Fruit fly (Drosophila melanogaster): ENCODE data around the gene rept.

rept gene

dm6 chr3L:19264141-19264487, 9.0 kb downstream of the rept start, which contains the start of gene Max (continued):
- TF ChIP-seq topi (GFP tag; optimal IDR thresholded peaks at IDR 0.05) (peak; percentile 14), lz (GFP tag; optimal IDR thresholded peaks at IDR 0.05) (peak; percentile 42), CG11294 (GFP tag; IDR thresholded peaks at IDR 0.05) (no peak), acj6 (GFP tag; optimal IDR thresholded peaks at IDR 0.05) (peak; percentile 71), CG8119 (GFP tag; IDR thresholded peaks at IDR 0.05) (peak; percentile 31; the same call in 1 of the 3 replicates), CG11762 (GFP tag; optimal IDR thresholded peaks at IDR 0.05; ENCODE audit: insufficient read depth) (peak; percentile 6), Sox15 (GFP tag; optimal IDR thresholded peaks at IDR 0.05) (peak; percentile 32), CG10669 (GFP tag; optimal IDR thresholded peaks at IDR 0.05) (peak; percentile 53), salr (GFP tag; optimal IDR thresholded peaks at IDR 0.05) (peak in 1 of 2 experiments; percentile 32), CG7368 (GFP tag; optimal IDR thresholded peaks at IDR 0.05) (peak; percentile 48), Sox14 (GFP tag; optimal IDR thresholded peaks at IDR 0.05) (peak; percentile 39), CG6163 (GFP tag; IDR thresholded peaks at IDR 0.05) (peak; percentile 73), CG6808 (GFP tag; optimal IDR thresholded peaks at IDR 0.05) (peak; percentile 30), fkh (GFP tag; optimal IDR thresholded peaks at IDR 0.05) (peak; percentile 32), Eip78C (GFP tag) (peak; percentile 88), CG10631 (GFP tag; optimal IDR thresholded peaks at IDR 0.05) (peak; percentile 65), Met (GFP tag; optimal IDR thresholded peaks at IDR 0.05) (peak; percentile 51), vri (GFP tag; optimal IDR thresholded peaks at IDR 0.05) (no peak), pdm3 (GFP tag; optimal IDR thresholded peaks at IDR 0.05) (peak; percentile 41), Blimp-1 (GFP tag; optimal IDR thresholded peaks at IDR 0.05) (peak; percentile 13), Hr4 (GFP tag; optimal IDR thresholded peaks at IDR 0.05) (peak; percentile 58), CG3032 (tag; optimal IDR thresholded peaks at IDR 0.05) (peak; percentile 71), CG11902 (GFP tag; optimal IDR thresholded peaks at IDR 0.05) (peak; percentile 31), CG3919 (GFP tag; optimal IDR thresholded peaks at IDR 0.05) (peak; percentile 69), dac (GFP tag; optimal IDR thresholded peaks at IDR 0.05) (peak; percentile 1), CG6792 (GFP tag; optimal IDR thresholded peaks at IDR 0.05) (peak; percentile 46), Gug (GFP tag; IDR thresholded peaks at IDR 0.05) (no peak), esn (GFP tag; optimal IDR thresholded peaks at IDR 0.05) (peak; percentile 62)

- TF ChIP-seq CG6792 (GFP tag; optimal IDR thresholded peaks at IDR 0.05) (no peak), Eip78C (GFP tag) (peak; percentile 63), eg (GFP tag; IDR thresholded peaks at IDR 0.05) (no peak), net (GFP tag; optimal IDR thresholded peaks at IDR 0.05) (no peak), esn (GFP tag; optimal IDR thresholded peaks at IDR 0.05) (peak; percentile 4), CG6163 (GFP tag; IDR thresholded peaks at IDR 0.05) (no peak), CG8319 (GFP tag; optimal IDR thresholded peaks at IDR 0.05) (no peak), Hr38 (GFP tag; optimal IDR thresholded peaks at IDR 0.05) (no peak), Hr39 (GFP tag; optimal IDR thresholded peaks at IDR 0.05) (no peak)
Observed at dm6 chr3L:19265761-19266160, 10.6 kb downstream of the rept start, which contains the start of gene CG45081. TSS of gene CG45081 (plus strand) at chr3L:19266061.

- peak; percentile 29 for TF ChIP-seq CG3919 (GFP tag; optimal IDR thresholded peaks at IDR 0.05)
- no peak for TF ChIP-seq fd85E (GFP tag; optimal IDR thresholded peaks at IDR 0.05)
- peak; percentile 9 for TF ChIP-seq topi (GFP tag; optimal IDR thresholded peaks at IDR 0.05)
- peak; percentile 51 for TF ChIP-seq Sox14 (GFP tag; optimal IDR thresholded peaks at IDR 0.05)
- TF ChIP-seq vri (GFP tag; optimal IDR thresholded peaks at IDR 0.05): peak; percentile 40
- TF ChIP-seq eg (GFP tag; IDR thresholded peaks at IDR 0.05): peak; percentile 39; the same call in 1 of the 3 replicates
- TF ChIP-seq Eip78C (GFP tag): peak; percentile 60
- no peak for TF ChIP-seq CG16779 (tag; optimal IDR thresholded peaks at IDR 0.05)
- TF ChIP-seq svp (GFP tag): peak; percentile 97
- TF ChIP-seq Sox102F (GFP tag; optimal IDR thresholded peaks at IDR 0.05): peak; percentile 3
Observed at dm6 chr3L:19268720-19269401, 13.7 kb downstream of the rept start, which contains the start of the genes Aldh7A1 and CG14085. TSS of gene Aldh7A1 (minus strand) at chr3L:19268913. TSS of gene CG14085 (plus strand) at chr3L:19269351.

Data from whole organism, prepupa.